Worm (Caenorhabditis elegans) whole organism, young adult: ENCODE measurements around the gene clc-7.

Source experiments
- B0336.3 ChIP-seq: fragments of 200-800 bp; sonication (Bioruptor generic); IDR thresholded peaks from 2 replicates; pipeline ENCODE4 v1.3.6; 2022; ENCODE audit warnings: missing genetic modification characterization, missing compliant biosample characterization
- C06A6.2 ChIP-seq: fragments of 200-800 bp; sonication (Bioruptor generic); conservative IDR thresholded peaks from 2 replicates; pipeline ENCODE4 v1.3.6; 2022; ENCODE audit warnings: missing genetic modification characterization, missing compliant biosample characterization
- F10E7.11 ChIP-seq: sonication (generic microtip); optimal IDR thresholded peaks from 2 replicates; lab custom pipeline; 2017; ENCODE audit warnings: mild to moderate bottlenecking, missing genetic modification characterization, moderate library complexity, missing compliant biosample characterization
- F23B12.7 ChIP-seq: sonication (generic microtip); optimal IDR thresholded peaks from 2 replicates; lab custom pipeline; 2017; ENCODE audit warnings: missing genetic modification characterization, mild to moderate bottlenecking, missing compliant biosample characterization, antibody characterized with exemption, moderate library complexity; ENCODE audit not compliant: insufficient read depth
- F33H1.4 ChIP-seq: fragments of 200-800 bp; sonication (Bioruptor generic); IDR thresholded peaks from 2 replicates; pipeline ENCODE4 v1.3.6; 2022; ENCODE audit warnings: missing genetic modification reagents, missing genetic modification characterization, missing compliant biosample characterization
- F37B4.10 ChIP-seq: fragments of 200-800 bp; sonication (Bioruptor generic); IDR thresholded peaks from 2 replicates; pipeline ENCODE4 v1.3.6; 2022; ENCODE audit warnings: missing genetic modification characterization, missing compliant biosample characterization
- F39B2.1 ChIP-seq: fragments of 200-800 bp; sonication (Bioruptor generic); IDR thresholded peaks from 2 replicates; pipeline ENCODE4 v1.3.6; 2022; ENCODE audit warnings: missing genetic modification reagents, missing genetic modification characterization, missing compliant biosample characterization
- F49E8.2 ChIP-seq: sonication (generic microtip); optimal IDR thresholded peaks from 3 replicates; lab custom pipeline; 2017; ENCODE audit warnings: missing genetic modification characterization, mild to moderate bottlenecking, missing compliant biosample characterization, antibody characterized with exemption, moderate library complexity; ENCODE audit not compliant: insufficient read depth
- F55B11.4 ChIP-seq: sonication (generic microtip); optimal IDR thresholded peaks from 2 replicates; lab custom pipeline; 2016; ENCODE audit warnings: missing compliant biosample characterization, missing genetic modification characterization, borderline replicate concordance; ENCODE audit not compliant: insufficient read depth
- F57A8.1 ChIP-seq: fragments of 200-800 bp; sonication (Bioruptor generic); optimal IDR thresholded peaks from 2 replicates; lab custom pipeline; 2018; ENCODE audit warnings: mild to moderate bottlenecking, missing genetic modification characterization, moderate library complexity, missing compliant biosample characterization
- F57C9.4 ChIP-seq: sonication (generic microtip); optimal IDR thresholded peaks from 2 replicates; lab custom pipeline; 2017; ENCODE audit warnings: mild to moderate bottlenecking, missing genetic modification characterization, missing compliant biosample characterization
- K11D2.4 ChIP-seq: fragments of 200-800 bp; sonication (Bioruptor generic); IDR thresholded peaks from 2 replicates; pipeline ENCODE4 v1.3.6; 2022; ENCODE audit warnings: missing genetic modification reagents, missing genetic modification characterization, missing compliant biosample characterization
- Y56A3A.18 ChIP-seq: fragments of 200-800 bp; sonication (Bioruptor generic); IDR thresholded peaks from 2 replicates; pipeline ENCODE4 v1.3.6; 2022; ENCODE audit warnings: missing genetic modification reagents, missing genetic modification characterization, missing compliant biosample characterization
- ZK185.1 ChIP-seq: sonication (generic microtip); optimal IDR thresholded peaks from 2 replicates; lab custom pipeline; 2016; ENCODE audit warnings: mild to moderate bottlenecking, missing genetic modification characterization, missing compliant biosample characterization; ENCODE audit not compliant: poor library complexity, severe bottlenecking
- aptf-2 ChIP-seq: fragments of 200-800 bp; sonication (Bioruptor generic); conservative IDR thresholded peaks from 2 replicates; pipeline ENCODE4 v1.3.6; 2022; ENCODE audit warnings: missing genetic modification reagents, missing genetic modification characterization, missing compliant biosample characterization
- attf-3 ChIP-seq: fragments of 200-800 bp; sonication (Bioruptor generic); conservative IDR thresholded peaks from 2 replicates; pipeline ENCODE4 v1.3.6; 2022; ENCODE audit warnings: missing genetic modification reagents, missing genetic modification characterization, missing compliant biosample characterization
- attf-6 ChIP-seq: fragments of 200-800 bp; sonication (Bioruptor generic); IDR thresholded peaks from 2 replicates; pipeline ENCODE4 v1.3.6; 2022; ENCODE audit warnings: missing genetic modification reagents, missing genetic modification characterization, missing compliant biosample characterization
- ccch-3 ChIP-seq: fragments of 200-800 bp; sonication (Bioruptor generic); optimal IDR thresholded peaks from 2 replicates; lab custom pipeline; 2018; ENCODE audit warnings: mild to moderate bottlenecking, missing genetic modification characterization, missing compliant biosample characterization
- ceh-40 ChIP-seq: fragments of 200-800 bp; sonication (Bioruptor generic); IDR thresholded peaks from 2 replicates; pipeline ENCODE4 v1.3.6; 2022; ENCODE audit warnings: missing genetic modification characterization, missing compliant biosample characterization
- chd-7 ChIP-seq: sonication (generic microtip); optimal IDR thresholded peaks from 2 replicates; lab custom pipeline; 2016; ENCODE audit warnings: mild to moderate bottlenecking, missing genetic modification characterization, moderate library complexity, missing compliant biosample characterization
- die-1 ChIP-seq: sonication (generic microtip); optimal IDR thresholded peaks from 2 replicates; lab custom pipeline; 2016; ENCODE audit warnings: missing genotype, mild to moderate bottlenecking, missing genetic modification characterization, missing compliant biosample characterization
- dox-1 ChIP-seq: fragments of 200-800 bp; sonication (Bioruptor generic); IDR thresholded peaks from 2 replicates; pipeline ENCODE4 v1.3.6; 2022; ENCODE audit warnings: missing genetic modification reagents, missing genetic modification characterization, missing compliant biosample characterization
- dpff-1 ChIP-seq: sonication (generic microtip); optimal IDR thresholded peaks from 2 replicates; lab custom pipeline; 2017; ENCODE audit warnings: mild to moderate bottlenecking, missing genetic modification characterization, missing compliant biosample characterization
- dpl-1 ChIP-seq: fragments of 150-350 bp; optimal IDR thresholded peaks from 2 replicates; lab custom pipeline; 2014; ENCODE audit warnings: missing biosample characterization, missing genetic modification reagents, missing genetic modification characterization
- efl-1 ChIP-seq: fragments of 150-350 bp; optimal IDR thresholded peaks from 2 replicates; lab custom pipeline; 2014; ENCODE audit warnings: missing biosample characterization, missing genetic modification reagents, missing genetic modification characterization
- egrh-3 ChIP-seq: fragments of 200-800 bp; sonication (Bioruptor generic); IDR thresholded peaks from 2 replicates; pipeline ENCODE4 v1.3.6; 2022; ENCODE audit warnings: missing genetic modification reagents, missing genetic modification characterization, missing compliant biosample characterization
- ets-4 ChIP-seq: fragments of 200-800 bp; sonication (Bioruptor generic); optimal IDR thresholded peaks from 2 replicates; lab custom pipeline; 2018; ENCODE audit warnings: mild to moderate bottlenecking, missing genetic modification characterization, missing compliant biosample characterization
- fkh-3 ChIP-seq: sonication (generic microtip); optimal IDR thresholded peaks from 2 replicates; lab custom pipeline; 2016; ENCODE audit warnings: mild to moderate bottlenecking, missing genetic modification characterization, missing compliant biosample characterization
- gei-17 ChIP-seq: fragments of 200-800 bp; sonication (Bioruptor generic); optimal IDR thresholded peaks from 2 replicates; lab custom pipeline; 2018; ENCODE audit warnings: mild to moderate bottlenecking, missing genetic modification characterization, missing compliant biosample characterization
- hmg-1.2 ChIP-seq: fragments of 200-800 bp; sonication (Bioruptor generic); IDR thresholded peaks from 2 replicates; pipeline ENCODE4 v1.3.6; 2022; ENCODE audit warnings: missing genetic modification reagents, missing genetic modification characterization, missing compliant biosample characterization
- hmg-20 ChIP-seq: fragments of 200-800 bp; sonication (Bioruptor generic); IDR thresholded peaks from 2 replicates; pipeline ENCODE4 v1.3.6; 2022; ENCODE audit warnings: missing genetic modification reagents, missing genetic modification characterization, missing compliant biosample characterization
- lin-26 ChIP-seq: fragments of 200-800 bp; sonication (Bioruptor generic); IDR thresholded peaks from 2 replicates; pipeline ENCODE4 v1.3.6; 2022; ENCODE audit warnings: missing genetic modification reagents, missing genetic modification characterization, missing compliant biosample characterization
- madf-10 ChIP-seq: sonication (generic microtip); optimal IDR thresholded peaks from 2 replicates; lab custom pipeline; 2016; ENCODE audit warnings: mild to moderate bottlenecking, missing genetic modification characterization, missing compliant biosample characterization
- madf-3 ChIP-seq: fragments of 200-800 bp; sonication (Bioruptor generic); IDR thresholded peaks from 2 replicates; pipeline ENCODE4 v1.3.6; 2022; ENCODE audit warnings: missing genetic modification reagents, missing genetic modification characterization, missing compliant biosample characterization
- mcd-1 ChIP-seq: fragments of 200-800 bp; sonication (Bioruptor generic); IDR thresholded peaks from 2 replicates; pipeline ENCODE4 v1.3.6; 2022; ENCODE audit warnings: missing genetic modification reagents, missing genetic modification characterization, missing compliant biosample characterization
- mel-28 ChIP-seq: sonication (generic microtip); optimal IDR thresholded peaks from 2 replicates; lab custom pipeline; 2016; ENCODE audit warnings: borderline replicate concordance, mild to moderate bottlenecking, missing genetic modification characterization, missing compliant biosample characterization
- rec-8 ChIP-seq, 2 experiments: sonication (generic microtip); optimal IDR thresholded peaks; 2 replicates each; lab custom pipeline; 2016; ENCODE audit warnings: mild to moderate bottlenecking in 2 of 2, missing genetic modification characterization in 2 of 2, missing genetic modification reagents in 2 of 2, missing genotype in 2 of 2, missing biosample characterization in 1 of 2, missing compliant biosample characterization in 1 of 2, moderate library complexity in 1 of 2
- repo-1 ChIP-seq: sonication (generic microtip); optimal IDR thresholded peaks from 2 replicates; lab custom pipeline; 2017; ENCODE audit warnings: mild to moderate bottlenecking, missing genetic modification characterization, missing compliant biosample characterization
- rpc-1 ChIP-seq, 2 experiments: fragments of 150-350 bp in 1 of 2; sonication (generic microtip) in 1 of 2; optimal IDR thresholded peaks; 2 replicates each; lab custom pipeline; 2014 to 2018; ENCODE audit warnings: missing biosample characterization in 1 of 2, missing genetic modification characterization in 1 of 2, missing genetic modification reagents in 1 of 2, missing genotype in 1 of 2
- sdz-38 ChIP-seq: sonication (generic microtip); optimal IDR thresholded peaks from 2 replicates; lab custom pipeline; 2016; ENCODE audit warnings: missing genotype, missing genetic modification characterization, missing compliant biosample characterization
- snpc-4 ChIP-seq, 5 experiments: fragments of 150-350 bp in 1 of 5; sonication (generic microtip) in 4 of 5; optimal IDR thresholded peaks; 2 replicates each; lab custom pipeline; 2014 to 2018; ENCODE audit warnings: missing genetic modification characterization in 5 of 5, missing biosample characterization in 3 of 5, antibody characterized with exemption in 2 of 5, mild to moderate bottlenecking in 2 of 5, missing compliant biosample characterization in 2 of 5, missing genotype in 2 of 5, moderate library complexity in 2 of 5, missing genetic modification reagents in 1 of 5
- unc-62 ChIP-seq: fragments of 150-350 bp; optimal IDR thresholded peaks from 2 replicates; lab custom pipeline; 2014; ENCODE audit warnings: missing biosample characterization, missing genetic modification reagents, missing genetic modification characterization
- zfh-2 ChIP-seq: fragments of 200-800 bp; sonication (Bioruptor generic); conservative IDR thresholded peaks from 2 replicates; pipeline ENCODE4 v1.3.6; 2022; ENCODE audit warnings: missing genetic modification reagents, missing genetic modification characterization, missing compliant biosample characterization
- ztf-18 ChIP-seq: sonication (generic microtip); optimal IDR thresholded peaks from 2 replicates; lab custom pipeline; 2016; ENCODE audit warnings: missing genotype, mild to moderate bottlenecking, missing genetic modification characterization, missing compliant biosample characterization
- ztf-22 ChIP-seq: fragments of 200-800 bp; sonication (Bioruptor generic); optimal IDR thresholded peaks from 2 replicates; lab custom pipeline; 2018; ENCODE audit warnings: mild to moderate bottlenecking, missing genetic modification characterization, moderate library complexity, missing compliant biosample characterization
- ztf-25 ChIP-seq: fragments of 200-800 bp; sonication (Bioruptor generic); IDR thresholded peaks from 2 replicates; pipeline ENCODE4 v1.3.6; 2022; ENCODE audit warnings: missing genetic modification reagents, missing genetic modification characterization, missing compliant biosample characterization
- ztf-3 ChIP-seq: fragments of 200-800 bp; sonication (Bioruptor generic); optimal IDR thresholded peaks from 2 replicates; lab custom pipeline; 2018; ENCODE audit warnings: mild to moderate bottlenecking, missing genetic modification characterization, missing compliant biosample characterization

clc-7 gene

ce11 chrX:5106187-5106694, 38.3 kb downstream of the clc-7 start:
- no peak for TF ChIP-seq lin-26 (GFP tag; lab: Robert Waterston, UW)
- TF ChIP-seq C06A6.2 (GFP tag; lab: Robert Waterston, UW) = 0 out of 2 replicates have a peak, but pooled peaks have one; percentile 22
- TF ChIP-seq zfh-2 (GFP tag; lab: Robert Waterston, UW) = peak; percentile 68
- no peak for TF ChIP-seq rpc-1 (optimal IDR thresholded peaks at IDR 0.05; lab: Kevin White, UChicago)
- no peak for TF ChIP-seq rpc-1 (tag; optimal IDR thresholded peaks at IDR 0.05; lab: Kevin White, UChicago)
- peak; percentile 40; the same call in 1 of the 2 replicates for TF ChIP-seq hmg-1.2
- TF ChIP-seq K11D2.4 (GFP tag; lab: Robert Waterston, UW) = no peak
- TF ChIP-seq Y56A3A.18 (GFP tag; lab: Robert Waterston, UW) = peak; percentile 93; the same call in 1 of the 2 replicates
- TF ChIP-seq die-1 (tag; lab: Kevin White, UChicago) = no peak
- TF ChIP-seq hmg-20 (GFP tag; lab: Robert Waterston, UW) = no peak; the same call in 1 of the 2 replicates
- no peak for TF ChIP-seq attf-6 (GFP tag; lab: Robert Waterston, UW)
- TF ChIP-seq repo-1 (tag; lab: Kevin White, UChicago) = peak; percentile 95
- TF ChIP-seq F10E7.11 = no peak
- no peak for TF ChIP-seq attf-3
- TF ChIP-seq gei-17 = peak; percentile 87
- no peak for TF ChIP-seq F49E8.2 (tag; lab: Kevin White, UChicago)
- 0 out of 2 replicates have a peak, but pooled peaks have one; percentile 73 for TF ChIP-seq F37B4.10 (GFP tag; lab: Robert Waterston, UW)
- no peak for TF ChIP-seq egrh-3
- TF ChIP-seq mcd-1 (GFP tag; lab: Robert Waterston, UW) = peak; percentile 62
- peak; percentile 29 for TF ChIP-seq mel-28 (tag; lab: Kevin White, UChicago)
- TF ChIP-seq efl-1 (GFP tag; lab: Kevin White, UChicago) = no peak
- peak; percentile 54 for TF ChIP-seq ztf-22
- no peak; the same call in 1 of the 2 replicates for TF ChIP-seq F33H1.4 (GFP tag; lab: Robert Waterston, UW)
- TF ChIP-seq sdz-38 = no peak
- no peak for TF ChIP-seq F39B2.1 (GFP tag; lab: Robert Waterston, UW)
- no peak for TF ChIP-seq dpff-1 (tag; lab: Kevin White, UChicago)
- no peak for TF ChIP-seq ztf-25 (GFP tag; lab: Robert Waterston, UW)
- TF ChIP-seq F57A8.1 (GFP tag; lab: Kevin White, UChicago) = no peak
- TF ChIP-seq unc-62 = no peak
- TF ChIP-seq F55B11.4 (tag; lab: Kevin White, UChicago) = no peak
- peak; percentile 73 for TF ChIP-seq ztf-3 (GFP tag; lab: Kevin White, UChicago)
- no peak for TF ChIP-seq snpc-4 (GFP tag; optimal IDR thresholded peaks at IDR 0.05; lab: Kevin White, UChicago)
- no peak for TF ChIP-seq snpc-4 (tag; optimal IDR thresholded peaks at IDR 0.05; lab: Kevin White, UChicago)
- no peak for TF ChIP-seq rec-8 (tag; optimal IDR thresholded peaks at IDR 0.05; lab: Kevin White, UChicago)
- peak; percentile 78; the same call in 1 of the 2 replicates for TF ChIP-seq madf-3 (GFP tag; lab: Robert Waterston, UW)
- TF ChIP-seq ccch-3 (GFP tag; lab: Kevin White, UChicago) = no peak
- no peak for TF ChIP-seq ceh-40
- TF ChIP-seq ZK185.1 (tag; lab: Kevin White, UChicago) = peak; percentile 25
- TF ChIP-seq ztf-18 = no peak
- TF ChIP-seq B0336.3 = peak; percentile 83
- no peak for TF ChIP-seq F23B12.7 (tag; lab: Kevin White, UChicago)
- TF ChIP-seq chd-7 = peak; percentile 45
- TF ChIP-seq madf-10 (tag; lab: Kevin White, UChicago) = peak; percentile 30
- TF ChIP-seq fkh-3 (tag; lab: Kevin White, UChicago) = peak; percentile 65
- TF ChIP-seq aptf-2 (GFP tag; lab: Robert Waterston, UW) = no peak
- no peak for TF ChIP-seq F57C9.4
- peak; percentile 83 for TF ChIP-seq ets-4 (GFP tag; lab: Kevin White, UChicago)
- no peak for TF ChIP-seq dpl-1 (GFP tag; lab: Kevin White, UChicago)
- peak; percentile 27; the same call in 1 of the 2 replicates for TF ChIP-seq dox-1 (GFP tag; lab: Robert Waterston, UW)
